Worm (Caenorhabditis elegans) whole organism, L2 larva: Measurements from ENCODE around the gene C17C3.11.
A peak's percentile ranks its signal among the peaks of the same experiment; 100 is the strongest.

Source experiments
- C34F6.9 ChIP-seq: fragments of 150-350 bp; optimal IDR thresholded peaks from 2 replicates; lab custom pipeline; 2014; ENCODE audit warnings: missing biosample characterization, missing genetic modification characterization
- F13H6.1 ChIP-seq: sonication (generic microtip); optimal IDR thresholded peaks from 2 replicates; lab custom pipeline; 2016; ENCODE audit warnings: missing genetic modification characterization, missing compliant biosample characterization
- R02D3.7 ChIP-seq: fragments of 150-350 bp; optimal IDR thresholded peaks from 2 replicates; lab custom pipeline; 2014; ENCODE audit warnings: missing biosample characterization, missing genetic modification characterization
- Y55F3AM.14 ChIP-seq: fragments of 200-800 bp; sonication (Bioruptor generic); optimal IDR thresholded peaks from 2 replicates; lab custom pipeline; 2018; ENCODE audit warnings: mild to moderate bottlenecking, missing genetic modification characterization, missing compliant biosample characterization
- alr-1 ChIP-seq: fragments of 150-350 bp; optimal IDR thresholded peaks from 2 replicates; lab custom pipeline; 2014; ENCODE audit warnings: missing biosample characterization, missing genetic modification characterization
- aly-2 ChIP-seq: fragments of 150-350 bp; optimal IDR thresholded peaks from 2 replicates; lab custom pipeline; 2014; ENCODE audit warnings: missing biosample characterization, missing genetic modification characterization
- ama-1 ChIP-seq: fragments of 150-350 bp; optimal IDR thresholded peaks from 2 replicates; lab custom pipeline; 2018; ENCODE audit warnings: inconsistent platforms
- ceh-16 ChIP-seq: fragments of 150-350 bp; optimal IDR thresholded peaks from 2 replicates; lab custom pipeline; 2014; ENCODE audit warnings: missing biosample characterization, missing genetic modification characterization
- ceh-82 ChIP-seq: fragments of 150-350 bp; optimal IDR thresholded peaks from 2 replicates; lab custom pipeline; 2014; ENCODE audit warnings: missing biosample characterization, missing genetic modification characterization
- crh-2 ChIP-seq: sonication (generic microtip); optimal IDR thresholded peaks from 2 replicates; lab custom pipeline; 2017; ENCODE audit warnings: missing biosample characterization, missing genetic modification characterization
- dmd-4 ChIP-seq: sonication (generic microtip); optimal IDR thresholded peaks from 2 replicates; lab custom pipeline; 2017; ENCODE audit warnings: missing biosample characterization, missing genetic modification characterization
- egl-27 ChIP-seq: sonication (generic microtip); optimal IDR thresholded peaks from 3 replicates; lab custom pipeline; 2017; ENCODE audit warnings: missing biosample characterization, missing genetic modification reagents, missing genetic modification characterization
- elt-1 ChIP-seq: fragments of 150-350 bp; optimal IDR thresholded peaks from 2 replicates; lab custom pipeline; 2014; ENCODE audit warnings: missing biosample characterization, missing genetic modification characterization
- fos-1 ChIP-seq: fragments of 150-350 bp; optimal IDR thresholded peaks from 2 replicates; lab custom pipeline; 2014; ENCODE audit warnings: missing biosample characterization, missing genetic modification characterization
- gmeb-1 ChIP-seq: fragments of 150-350 bp; optimal IDR thresholded peaks from 2 replicates; lab custom pipeline; 2014; ENCODE audit warnings: missing biosample characterization, missing genetic modification characterization
- lin-13 ChIP-seq: fragments of 150-350 bp; optimal IDR thresholded peaks from 2 replicates; lab custom pipeline; 2014; ENCODE audit warnings: missing biosample characterization, missing genetic modification reagents, missing genetic modification characterization
- lin-39 ChIP-seq: fragments of 150-350 bp; optimal IDR thresholded peaks from 2 replicates; lab custom pipeline; 2014; ENCODE audit warnings: missing biosample characterization, missing genetic modification reagents, missing genetic modification characterization
- mab-5 ChIP-seq: fragments of 150-350 bp; optimal IDR thresholded peaks from 2 replicates; lab custom pipeline; 2014; ENCODE audit warnings: missing biosample characterization, missing genetic modification characterization
- mbf-1 ChIP-seq: sonication (generic microtip); optimal IDR thresholded peaks from 2 replicates; lab custom pipeline; 2017; ENCODE audit warnings: missing biosample characterization, missing genetic modification characterization
- mdl-1 ChIP-seq, 2 experiments: fragments of 150-350 bp in 1 of 2; sonication (generic microtip) in 1 of 2; optimal IDR thresholded peaks; 2 replicates each; lab custom pipeline; 2017; ENCODE audit warnings: missing biosample characterization in 2 of 2, missing genetic modification characterization in 2 of 2
- nhr-10 ChIP-seq: sonication (generic microtip); optimal IDR thresholded peaks from 2 replicates; lab custom pipeline; 2017; ENCODE audit warnings: missing biosample characterization, missing genetic modification characterization
- nhr-11 ChIP-seq: fragments of 150-350 bp; optimal IDR thresholded peaks from 2 replicates; lab custom pipeline; 2014; ENCODE audit warnings: missing biosample characterization, missing genetic modification characterization
- nhr-12 ChIP-seq: fragments of 150-350 bp; optimal IDR thresholded peaks from 2 replicates; lab custom pipeline; 2014; ENCODE audit warnings: missing biosample characterization, missing genetic modification characterization
- nhr-129 ChIP-seq: fragments of 150-350 bp; optimal IDR thresholded peaks from 2 replicates; lab custom pipeline; 2014; ENCODE audit warnings: missing biosample characterization, missing genetic modification characterization
- nhr-21 ChIP-seq: fragments of 150-350 bp; optimal IDR thresholded peaks from 2 replicates; lab custom pipeline; 2014; ENCODE audit warnings: missing biosample characterization, missing genetic modification characterization
- nhr-23 ChIP-seq: fragments of 150-350 bp; optimal IDR thresholded peaks from 2 replicates; lab custom pipeline; 2014; ENCODE audit warnings: missing biosample characterization, missing genetic modification reagents, missing genetic modification characterization
- nhr-237 ChIP-seq: fragments of 150-350 bp; optimal IDR thresholded peaks from 2 replicates; lab custom pipeline; 2014; ENCODE audit warnings: missing biosample characterization, missing genetic modification characterization
- nhr-25 ChIP-seq: fragments of 150-350 bp; sonication (generic microtip); optimal IDR thresholded peaks from 3 replicates; lab custom pipeline; 2014; ENCODE audit warnings: missing biosample characterization, missing genetic modification characterization
- nhr-6 ChIP-seq: fragments of 150-350 bp; optimal IDR thresholded peaks from 2 replicates; lab custom pipeline; 2014; ENCODE audit warnings: missing biosample characterization, missing genetic modification characterization
- peb-1 ChIP-seq: fragments of 150-350 bp; optimal IDR thresholded peaks from 2 replicates; lab custom pipeline; 2014; ENCODE audit warnings: missing biosample characterization, missing genetic modification characterization
- sem-4 ChIP-seq: fragments of 150-350 bp; optimal IDR thresholded peaks from 2 replicates; lab custom pipeline; 2014; ENCODE audit warnings: missing biosample characterization, missing genetic modification reagents, missing genetic modification characterization
- skn-1 ChIP-seq: sonication (generic microtip); optimal IDR thresholded peaks from 2 replicates; lab custom pipeline; 2017; ENCODE audit warnings: missing biosample characterization, missing genetic modification characterization
- sma-9 ChIP-seq, 2 experiments: fragments of 150-350 bp in 1 of 2; sonication (generic microtip) in 1 of 2; optimal IDR thresholded peaks; 2 replicates each; lab custom pipeline; 2014 to 2016; ENCODE audit warnings: missing genetic modification characterization in 2 of 2, mild to moderate bottlenecking in 1 of 2, missing biosample characterization in 1 of 2, missing compliant biosample characterization in 1 of 2, missing genetic modification reagents in 1 of 2, moderate library complexity in 1 of 2
- unc-39 ChIP-seq: fragments of 150-350 bp; optimal IDR thresholded peaks from 2 replicates; lab custom pipeline; 2014; ENCODE audit warnings: missing biosample characterization, missing genetic modification characterization
- unc-55 ChIP-seq: fragments of 150-350 bp; sonication (generic microtip); optimal IDR thresholded peaks from 3 replicates; lab custom pipeline; 2014; ENCODE audit warnings: missing biosample characterization, missing genetic modification reagents, missing genetic modification characterization
- unc-62 ChIP-seq: fragments of 150-350 bp; optimal IDR thresholded peaks from 2 replicates; lab custom pipeline; 2014; ENCODE audit warnings: missing biosample characterization, missing genetic modification reagents, missing genetic modification characterization
- zag-1 ChIP-seq: fragments of 150-350 bp; optimal IDR thresholded peaks from 2 replicates; lab custom pipeline; 2014; ENCODE audit warnings: missing biosample characterization, missing genetic modification characterization
- ztf-11 ChIP-seq: sonication (generic microtip); optimal IDR thresholded peaks from 2 replicates; lab custom pipeline; 2017; ENCODE audit warnings: missing biosample characterization, missing genetic modification characterization

Gene C17C3.11

DNA sequence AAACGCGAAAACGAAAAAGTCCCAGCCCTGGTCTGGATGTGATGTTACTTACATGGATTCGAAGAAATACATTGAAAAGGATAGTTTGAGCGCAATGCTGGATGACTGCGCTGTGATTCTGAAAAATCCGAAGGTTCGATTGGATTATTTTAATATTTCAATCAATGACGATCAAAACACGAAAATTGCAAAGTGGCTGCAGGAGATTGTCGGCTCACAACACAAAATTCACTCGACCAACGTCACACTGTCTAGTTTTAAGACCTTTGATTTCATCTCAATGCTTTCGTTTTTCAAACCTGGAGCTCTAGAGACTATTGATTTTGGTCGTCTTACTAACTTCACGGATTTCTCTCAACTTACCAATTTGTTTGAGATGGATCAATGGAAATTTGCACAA is 13.9 kb downstream of the C17C3.11 start, which contains the start of gene C17C3.5:
TSS of gene C17C3.5 (plus strand) at position 301 of the 400 bp plus-strand sequence.
- TF ChIP-seq ama-1 (lab: Kevin White, UChicago), result no peak

DNA sequence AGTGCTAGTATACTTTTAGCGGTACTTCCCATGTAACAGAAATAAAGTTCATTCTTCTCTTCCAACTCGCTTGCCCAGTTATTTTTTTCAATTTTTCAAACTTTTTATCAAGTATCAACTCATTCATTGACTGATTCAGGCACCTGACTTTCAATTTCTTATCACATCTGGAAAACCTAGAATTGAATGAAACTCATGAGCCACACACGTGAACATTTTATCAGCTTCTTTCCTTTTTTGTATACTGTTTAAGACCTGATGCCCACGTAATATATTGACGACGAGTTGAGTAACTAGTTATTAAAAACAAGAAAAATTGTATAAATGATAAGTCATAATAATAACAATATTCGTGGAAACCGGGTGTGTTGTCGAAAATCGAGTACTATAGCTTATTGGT is 15.9 kb downstream of the C17C3.11 start:
- TF ChIP-seq nhr-11, result no peak
- no peak for TF ChIP-seq Y55F3AM.14 (GFP tag; lab: Kevin White, UChicago)
- peak; percentile 19 for TF ChIP-seq crh-2 (tag; lab: Kevin White, UChicago)
- TF ChIP-seq mab-5 (tag; lab: Kevin White, UChicago), result no peak
- no peak for TF ChIP-seq sem-4 (tag; lab: Kevin White, UChicago)
- no peak for TF ChIP-seq gmeb-1 (tag; lab: Kevin White, UChicago)
- TF ChIP-seq unc-55 (GFP tag; lab: Kevin White, UChicago), result no peak
- TF ChIP-seq R02D3.7 (tag; lab: Kevin White, UChicago), result no peak
- no peak for TF ChIP-seq C34F6.9 (tag; lab: Kevin White, UChicago)
- no peak for TF ChIP-seq nhr-237 (tag; lab: Kevin White, UChicago)
- TF ChIP-seq dmd-4, result no peak
- peak; percentile 64 for TF ChIP-seq fos-1
- TF ChIP-seq skn-1 (tag; lab: Kevin White, UChicago), result no peak
- no peak for TF ChIP-seq ztf-11
- TF ChIP-seq nhr-25 (tag; lab: Kevin White, UChicago), result no peak
- no peak for TF ChIP-seq alr-1 (tag; lab: Kevin White, UChicago)
- no peak for TF ChIP-seq aly-2
- peak; percentile 59 for TF ChIP-seq sma-9 (GFP tag; optimal IDR thresholded peaks at IDR 0.05; lab: Kevin White, UChicago)
- no peak for TF ChIP-seq sma-9 (tag; optimal IDR thresholded peaks at IDR 0.05; lab: Kevin White, UChicago)
- no peak for TF ChIP-seq nhr-12 (tag; lab: Kevin White, UChicago)
- TF ChIP-seq zag-1, result no peak
- no peak for TF ChIP-seq lin-39
- TF ChIP-seq nhr-21, result no peak
- TF ChIP-seq, all 48 proteins: peak for 3

DNA sequence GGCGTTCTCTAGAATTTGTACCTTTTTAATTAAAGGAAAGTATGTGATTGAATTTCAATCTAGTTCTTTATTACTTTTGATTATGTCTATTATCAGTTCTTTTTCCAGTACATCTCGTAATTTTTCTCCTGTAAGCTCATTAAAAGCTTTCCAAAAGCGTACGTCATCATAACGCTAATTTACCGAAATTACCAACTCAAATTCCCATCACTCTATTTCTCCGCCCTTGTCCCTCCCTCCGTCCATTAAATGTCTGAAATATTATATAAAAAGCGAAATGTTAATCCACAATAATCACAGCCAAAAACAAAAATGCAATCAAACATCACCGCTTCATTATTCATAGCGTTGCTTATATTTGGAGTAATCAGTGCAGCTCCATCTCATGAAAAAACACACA is 16.7 kb downstream of the C17C3.11 start, which contains the start of gene ins-12:
TSS of gene ins-12 (plus strand) at position 301 of the 400 bp plus-strand sequence.
- no peak for TF ChIP-seq unc-55 (GFP tag; lab: Kevin White, UChicago)
- TF ChIP-seq skn-1 (tag; lab: Kevin White, UChicago), result no peak
- no peak for TF ChIP-seq mab-5 (tag; lab: Kevin White, UChicago)
- TF ChIP-seq dmd-4, result no peak
- no peak for TF ChIP-seq C34F6.9 (tag; lab: Kevin White, UChicago)
- TF ChIP-seq, all 48 proteins: peak for 0

DNA sequence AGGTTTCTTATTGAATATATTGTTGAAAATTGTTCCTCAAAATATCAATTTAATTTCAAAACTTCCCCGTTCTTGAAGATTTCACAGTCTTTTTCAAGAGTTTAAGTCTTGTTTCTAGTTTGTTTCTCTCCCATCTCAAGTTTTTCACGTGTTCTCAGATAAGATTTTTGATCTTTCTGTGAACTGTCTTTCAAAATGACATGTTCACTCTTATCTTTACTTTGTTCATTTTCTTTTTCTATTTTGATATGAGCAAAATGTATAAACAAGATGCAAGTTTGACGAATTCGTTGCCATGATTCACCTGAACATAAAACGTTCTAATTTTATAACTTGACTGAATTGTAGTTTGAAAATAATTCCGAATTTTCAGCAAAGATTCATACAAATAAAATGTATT is 17.2 kb downstream of the C17C3.11 start:
- TF ChIP-seq nhr-6 (tag; lab: Kevin White, UChicago) (no peak), nhr-23 (tag; lab: Kevin White, UChicago) (no peak), elt-1 (tag; lab: Kevin White, UChicago) (no peak), nhr-25 (tag; lab: Kevin White, UChicago) (no peak), nhr-10 (tag; lab: Kevin White, UChicago) (no peak), ztf-11 (no peak), unc-62 (GFP tag; lab: Kevin White, UChicago) (no peak), egl-27 (no peak), alr-1 (tag; lab: Kevin White, UChicago) (no peak), lin-13 (GFP tag; lab: Kevin White, UChicago) (no peak), aly-2 (no peak), mdl-1 (tag; optimal IDR thresholded peaks at IDR 0.05; lab: Kevin White, UChicago) (no peak), unc-55 (GFP tag; lab: Kevin White, UChicago) (no peak)

DNA sequence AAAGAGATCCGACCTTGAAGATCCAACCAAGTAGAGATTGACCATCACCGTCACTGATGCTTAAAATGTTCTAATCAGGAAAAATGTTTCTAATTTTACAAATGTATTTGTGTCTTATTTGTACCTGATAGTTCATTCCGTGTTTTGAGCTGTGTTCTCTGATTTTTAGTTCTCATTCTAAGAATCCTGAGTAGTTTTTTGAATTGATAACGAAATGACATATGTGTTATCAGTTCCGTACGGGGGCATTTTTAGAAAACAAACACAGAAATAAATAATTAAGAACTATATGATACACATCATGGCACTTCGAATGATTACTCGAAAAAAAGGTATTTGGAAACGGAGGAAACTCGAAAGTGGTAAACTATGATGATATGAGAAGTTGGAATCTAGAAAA is 17.9 kb downstream of the C17C3.11 start:
- TF ChIP-seq unc-55 (GFP tag; lab: Kevin White, UChicago) (no peak), ama-1 (lab: Kevin White, UChicago) (no peak), unc-62 (GFP tag; lab: Kevin White, UChicago) (no peak), F13H6.1 (tag; lab: Kevin White, UChicago) (no peak), dmd-4 (no peak), ceh-82 (tag; lab: Kevin White, UChicago) (no peak), lin-39 (no peak), alr-1 (tag; lab: Kevin White, UChicago) (no peak), nhr-6 (tag; lab: Kevin White, UChicago) (no peak), nhr-11 (no peak), ztf-11 (no peak), unc-39 (tag; lab: Kevin White, UChicago) (no peak), crh-2 (tag; lab: Kevin White, UChicago) (no peak), nhr-129 (no peak), mbf-1 (no peak), ceh-16 (tag; lab: Kevin White, UChicago) (no peak), mab-5 (tag; lab: Kevin White, UChicago) (no peak), peb-1 (tag; lab: Kevin White, UChicago) (no peak)
